Worm (Caenorhabditis elegans): ENCODE measurements around the gene srh-266.
A peak's percentile ranks its signal among the peaks of the same experiment; 100 is the strongest.

DNA sequence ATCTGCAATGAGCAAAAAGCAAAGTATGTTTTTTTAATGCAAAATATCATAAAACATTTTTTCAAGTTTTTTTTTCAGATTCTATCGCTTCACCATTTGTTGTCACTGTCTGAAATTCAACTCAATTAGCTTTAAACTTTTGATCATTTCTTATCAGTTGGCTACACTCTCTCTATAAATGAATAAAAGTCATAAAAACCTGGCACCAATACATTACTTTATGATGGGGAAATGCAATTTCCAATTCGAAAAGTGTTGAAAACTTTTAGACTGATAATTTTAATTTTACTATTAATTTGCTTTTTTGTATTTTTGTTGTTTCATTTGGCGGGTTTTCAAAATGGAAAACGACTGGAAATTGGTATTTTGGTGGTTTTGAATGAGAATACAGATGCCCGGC is 19.3 kb downstream of the srh-266 start, which contains the start of gene F31F4.1:
- peak; percentile 33 for TF ChIP-seq elt-2 (tag; optimal IDR thresholded peaks at IDR 0.05)
- TF ChIP-seq nhr-90 (tag; optimal IDR thresholded peaks at IDR 0.05; ENCODE audit: poor library complexity): no peak
- TF ChIP-seq pag-3 (tag; optimal IDR thresholded peaks at IDR 0.05; ENCODE audit: borderline replicate concordance, insufficient read depth): no peak
- TF ChIP-seq fkh-4 (tag; optimal IDR thresholded peaks at IDR 0.05; ENCODE audit: borderline replicate concordance): no peak
- no peak for TF ChIP-seq nhr-47 (tag; optimal IDR thresholded peaks at IDR 0.05)
- no peak for TF ChIP-seq zip-4 (GFP tag; optimal IDR thresholded peaks at IDR 0.05)
- no peak for TF ChIP-seq swsn-7 (tag; optimal IDR thresholded peaks at IDR 0.05)
- no peak for TF ChIP-seq unc-62 (GFP tag; optimal IDR thresholded peaks at IDR 0.05)
- TF ChIP-seq elt-3 (tag; optimal IDR thresholded peaks at IDR 0.05): no peak
- TF ChIP-seq mdl-1 (tag; optimal IDR thresholded peaks at IDR 0.05): no peak

All from whole organism, L1 larva.